Worm (Caenorhabditis elegans): ENCODE data around the gene ubc-7.

- TF ChIP-seq lin-54 (GFP tag; optimal IDR thresholded peaks at IDR 0.05) (no peak), snpc-1.3 (tag; optimal IDR thresholded peaks at IDR 0.05; ENCODE audit: insufficient read depth) (no peak), ztf-28 (GFP tag; IDR thresholded peaks at IDR 0.05) (no peak), T07F8.4 (tag; optimal IDR thresholded peaks at IDR 0.05) (no peak), C06A6.2 (GFP tag; conservative IDR thresholded peaks at IDR 0.05) (no peak), ztf-26 (tag; optimal IDR thresholded peaks at IDR 0.05) (no peak), gei-17 (GFP tag; optimal IDR thresholded peaks at IDR 0.05) (no peak)
These were observed 18.9 kb downstream of the ubc-7 start, which contains the start of gene bbs-4 for ce11 chrIII:9612097-9612496.
